Fruit fly (Drosophila melanogaster) whole organism, adult: ENCODE results near the gene pasi1.

Experiments used
- CG11617 ChIP-seq: fragments of 200-800 bp; sonication (Bioruptor generic); optimal IDR thresholded peaks from 2 replicates; lab custom pipeline; 2017; ENCODE audit warnings: mild to moderate bottlenecking, missing biosample characterization, missing genetic modification reagents, missing genetic modification characterization
- CG12768 ChIP-seq: fragments of 200-800 bp; sonication (Bioruptor generic); optimal IDR thresholded peaks from 2 replicates; lab custom pipeline; 2017; ENCODE audit warnings: missing biosample characterization, missing genetic modification characterization, mild to moderate bottlenecking, moderate library complexity, missing genetic modification reagents
- CG14711 ChIP-seq: fragments of 200-800 bp; sonication (Bioruptor generic); optimal IDR thresholded peaks from 2 replicates; lab custom pipeline; 2018; ENCODE audit warnings: missing biosample characterization, mild to moderate bottlenecking, missing genetic modification characterization, moderate library complexity
- CG1620 ChIP-seq: fragments of 200-800 bp; sonication (Bioruptor generic); optimal IDR thresholded peaks from 2 replicates; lab custom pipeline; 2016; ENCODE audit warnings: missing biosample characterization, missing genetic modification characterization
- CG33017 ChIP-seq: fragments of 200-800 bp; sonication (Bioruptor generic); optimal IDR thresholded peaks from 2 replicates; lab custom pipeline; 2018; ENCODE audit warnings: missing biosample characterization, mild to moderate bottlenecking, missing genetic modification characterization, moderate library complexity
- CG5204 ChIP-seq: fragments of 200-800 bp; sonication (Bioruptor generic); optimal IDR thresholded peaks from 2 replicates; lab custom pipeline; 2016; ENCODE audit warnings: missing biosample characterization, missing genetic modification characterization
- CG7045 ChIP-seq: fragments of 200-800 bp; sonication (Bioruptor generic); optimal IDR thresholded peaks from 2 replicates; lab custom pipeline; 2017; ENCODE audit warnings: missing biosample characterization, mild to moderate bottlenecking, missing genetic modification characterization
- CG7101 ChIP-seq: fragments of 200-800 bp; sonication (Bioruptor generic); optimal IDR thresholded peaks from 2 replicates; lab custom pipeline; 2018; ENCODE audit warnings: missing biosample characterization, mild to moderate bottlenecking, missing genetic modification characterization, moderate library complexity
- Clk ChIP-seq: fragments of 200-800 bp; sonication (Bioruptor generic); optimal IDR thresholded peaks from 2 replicates; lab custom pipeline; 2017; ENCODE audit warnings: missing biosample characterization, missing genetic modification characterization
- Crg-1 ChIP-seq: fragments of 200-800 bp; sonication (Bioruptor generic); optimal IDR thresholded peaks from 2 replicates; lab custom pipeline; 2016; ENCODE audit warnings: missing biosample characterization, missing genetic modification characterization
- Hr96 ChIP-seq: fragments of 200-800 bp; sonication (Bioruptor generic); optimal IDR thresholded peaks from 2 replicates; lab custom pipeline; 2016; ENCODE audit warnings: missing biosample characterization, missing genetic modification characterization
- Mnt ChIP-seq: fragments of 200-800 bp; sonication (Bioruptor generic); optimal IDR thresholded peaks from 2 replicates; lab custom pipeline; 2016; ENCODE audit warnings: missing biosample characterization, mild to moderate bottlenecking, missing genetic modification characterization
- bab1 ChIP-seq: fragments of 200-800 bp; sonication (Bioruptor generic); optimal IDR thresholded peaks from 3 replicates; lab custom pipeline; 2019; ENCODE audit warnings: missing biosample characterization, mild to moderate bottlenecking, missing genetic modification characterization, moderate library complexity
- cic ChIP-seq: fragments of 200-800 bp; sonication (Bioruptor generic); optimal IDR thresholded peaks from 2 replicates; lab custom pipeline; 2017; ENCODE audit warnings: missing biosample characterization, mild to moderate bottlenecking, missing genetic modification characterization, moderate library complexity
- cnc ChIP-seq, 2 experiments: fragments of >200 bp; optimal IDR thresholded peaks; 2 replicates each; lab custom pipeline; 2017
- kay ChIP-seq: fragments of 200-800 bp; sonication (Bioruptor generic); peaks from one replicate; lab custom pipeline; 2016; ENCODE audit warnings: missing biosample characterization, missing genetic modification characterization, borderline replicate concordance
- ovo ChIP-seq: fragments of 200-800 bp; sonication (Bioruptor generic); optimal IDR thresholded peaks from 2 replicates; lab custom pipeline; 2016; ENCODE audit warnings: missing biosample characterization, missing genetic modification characterization
- pad ChIP-seq: fragments of 200-800 bp; sonication (Bioruptor generic); optimal IDR thresholded peaks from 3 replicates; lab custom pipeline; 2017; ENCODE audit warnings: missing biosample characterization, missing genetic modification characterization, mild to moderate bottlenecking, moderate library complexity, missing genetic modification reagents
- tj ChIP-seq: fragments of 200-800 bp; sonication (Bioruptor generic); optimal IDR thresholded peaks from 3 replicates; lab custom pipeline; 2017; ENCODE audit warnings: missing biosample characterization, mild to moderate bottlenecking, missing genetic modification characterization, moderate library complexity
- toe ChIP-seq: fragments of 200-800 bp; sonication (Bioruptor generic); optimal IDR thresholded peaks from 2 replicates; lab custom pipeline; 2016; ENCODE audit warnings: missing biosample characterization, missing genetic modification characterization

The pasi1 gene

DNA sequence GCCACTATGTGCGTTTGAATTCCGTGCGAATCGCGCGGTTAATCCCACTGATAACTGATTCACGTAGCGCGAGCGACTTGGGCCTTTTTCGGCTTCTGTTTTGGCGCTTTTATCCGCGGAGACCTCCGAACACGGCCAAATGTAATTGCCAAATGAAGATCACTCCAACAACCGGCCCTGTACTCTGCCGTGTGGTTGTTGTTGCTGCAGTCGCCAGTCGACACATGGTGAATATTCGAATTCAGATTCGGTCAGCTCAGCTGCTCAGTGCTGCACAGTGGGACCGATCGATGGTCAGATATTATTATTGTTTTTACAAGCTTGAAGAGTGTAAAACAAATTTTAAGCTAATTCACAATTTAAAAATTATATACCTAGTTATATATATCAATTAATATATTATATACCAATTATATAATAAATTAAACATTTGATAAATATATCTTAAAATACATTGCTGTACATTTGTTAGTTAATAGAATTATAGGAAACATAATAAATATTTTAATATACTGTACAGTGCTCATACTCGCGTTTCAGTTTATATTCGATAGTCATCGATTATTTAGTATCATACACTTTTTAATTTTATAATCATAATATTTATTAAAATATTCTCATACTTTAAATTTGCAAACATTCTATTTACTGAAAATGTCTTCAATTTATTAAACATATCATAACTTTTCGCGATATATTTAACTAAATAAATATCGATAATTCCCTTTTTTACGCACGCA lies 370 bp upstream of the pasi1 start, which contains the start of gene CG43102:
Gene CG43102 (minus strand): TSS at position 156 of the 740 bp plus-strand sequence.
- TF ChIP-seq CG11617 (GFP tag; lab: Kevin White, UChicago) (peak; percentile 60), Crg-1 (no peak), Mnt (peak; percentile 49), cnc (optimal IDR thresholded peaks at IDR 0.05; lab: Kevin White, UChicago) (no peak), CG1620 (peak; percentile 22), kay (GFP tag; lab: Kevin White, UChicago) (no peak), pad (GFP tag; lab: Kevin White, UChicago) (no peak), Hr96 (peak; percentile 58), CG14711 (tag; lab: Kevin White, UChicago) (peak; percentile 92), bab1 (GFP tag; lab: Kevin White, UChicago) (peak; percentile 73), Clk (GFP tag; lab: Kevin White, UChicago) (no peak), toe (peak; percentile 31), cic (no peak), ovo (GFP tag; lab: Kevin White, UChicago) (peak; percentile 12), CG12768 (GFP tag; lab: Kevin White, UChicago) (no peak), CG7101 (tag; lab: Kevin White, UChicago) (peak; percentile 69), CG7045 (peak; percentile 34), CG33017 (tag; lab: Kevin White, UChicago) (peak; percentile 60), CG5204 (GFP tag; lab: Kevin White, UChicago) (peak; percentile 20), tj (GFP tag; lab: Kevin White, UChicago) (peak; percentile 7)

DNA sequence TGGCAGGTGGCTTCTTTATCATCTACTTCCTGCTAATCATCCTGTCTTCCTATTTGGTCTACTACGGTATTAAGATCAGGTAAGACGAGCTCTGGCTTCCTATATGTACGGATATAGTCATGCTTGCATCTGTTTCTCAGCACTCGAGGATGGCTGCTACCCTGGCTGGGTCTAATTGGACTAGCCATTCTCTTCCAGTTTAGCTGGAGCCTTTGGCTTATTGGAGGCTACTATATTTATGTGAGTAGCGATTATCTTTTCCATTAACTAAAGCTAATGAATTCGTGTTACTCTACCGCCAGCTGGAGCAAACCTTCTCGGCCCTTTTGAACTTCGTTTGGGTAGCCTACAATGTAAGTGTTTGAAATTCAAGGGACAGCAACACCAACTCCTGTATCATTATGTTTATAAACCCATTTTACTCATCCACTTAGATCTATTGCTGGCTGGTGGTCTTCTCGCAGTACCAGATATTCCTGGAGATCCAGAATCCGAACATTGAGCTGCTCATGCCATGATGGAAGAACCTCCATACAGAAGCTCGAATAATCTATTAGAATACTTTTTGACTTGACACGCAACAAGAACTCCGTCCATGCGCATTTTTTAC lies 791 bp downstream of the pasi1 start:
- TF ChIP-seq Mnt, result no peak
- TF ChIP-seq cnc (optimal IDR thresholded peaks at IDR 0.05; lab: Kevin White, UChicago), result no peak
- no peak for TF ChIP-seq CG33017 (tag; lab: Kevin White, UChicago)
- no peak for TF ChIP-seq Hr96
- TF ChIP-seq Clk (GFP tag; lab: Kevin White, UChicago), result no peak
- no peak for TF ChIP-seq pad (GFP tag; lab: Kevin White, UChicago)
- no peak for TF ChIP-seq bab1 (GFP tag; lab: Kevin White, UChicago)
- TF ChIP-seq CG5204 (GFP tag; lab: Kevin White, UChicago), result no peak
- TF ChIP-seq CG7101 (tag; lab: Kevin White, UChicago), result no peak
- TF ChIP-seq toe, result no peak
- TF ChIP-seq Crg-1, result no peak
- TF ChIP-seq CG14711 (tag; lab: Kevin White, UChicago), result no peak
- no peak for TF ChIP-seq CG12768 (GFP tag; lab: Kevin White, UChicago)

DNA sequence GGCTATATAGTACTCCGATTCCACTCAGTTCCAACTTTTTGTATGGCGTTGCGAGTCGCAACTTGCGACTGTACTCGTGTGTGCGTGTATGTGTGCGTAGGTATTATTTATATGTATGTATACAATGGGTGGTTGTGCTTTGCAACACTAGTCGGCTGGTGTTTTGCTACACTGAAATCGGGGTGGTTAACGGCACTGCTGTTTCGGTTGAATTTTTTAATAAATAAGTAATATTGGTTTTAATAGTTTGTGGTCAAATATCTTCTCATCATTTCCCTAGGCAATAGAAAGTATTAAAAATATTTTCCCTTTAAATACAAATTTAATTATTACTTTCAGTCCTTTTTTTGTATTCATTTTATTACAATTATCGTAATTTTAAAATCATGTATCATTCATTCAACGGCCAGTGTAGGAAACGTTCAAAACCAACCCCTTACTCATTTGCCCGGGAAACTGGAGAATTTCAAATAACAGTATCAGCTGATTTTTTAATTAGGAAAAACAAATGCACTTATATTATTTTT lies 3.4 kb downstream of the pasi1 start, which contains the start of gene CG7379:
Gene CG7379 (minus strand): TSS at position 94 of the 527 bp plus-strand sequence.
- peak; percentile 94 for TF ChIP-seq pad (GFP tag; lab: Kevin White, UChicago)
- TF ChIP-seq Mnt, result peak; percentile 93
- TF ChIP-seq CG5204 (GFP tag; lab: Kevin White, UChicago), result peak; percentile 92
- TF ChIP-seq kay (GFP tag; lab: Kevin White, UChicago), result peak; percentile 97
- no peak for TF ChIP-seq cnc (optimal IDR thresholded peaks at IDR 0.05; lab: Kevin White, UChicago)
- TF ChIP-seq ovo (GFP tag; lab: Kevin White, UChicago), result peak; percentile 97
- TF ChIP-seq CG7101 (tag; lab: Kevin White, UChicago), result peak; percentile 93
- TF ChIP-seq CG14711 (tag; lab: Kevin White, UChicago), result peak; percentile 84
- TF ChIP-seq CG1620, result peak; percentile 99
- peak; percentile 93 for TF ChIP-seq toe
- peak; percentile 36 for TF ChIP-seq tj (GFP tag; lab: Kevin White, UChicago)
- TF ChIP-seq Crg-1, result peak; percentile 99
- TF ChIP-seq CG33017 (tag; lab: Kevin White, UChicago), result peak; percentile 81
- peak; percentile 97 for TF ChIP-seq CG12768 (GFP tag; lab: Kevin White, UChicago)
- TF ChIP-seq CG7045, result peak; percentile 92
- TF ChIP-seq Hr96, result peak; percentile 88
- TF ChIP-seq Clk (GFP tag; lab: Kevin White, UChicago), result peak; percentile 95
- TF ChIP-seq bab1 (GFP tag; lab: Kevin White, UChicago), result peak; percentile 39
- peak; percentile 85 for TF ChIP-seq CG11617 (GFP tag; lab: Kevin White, UChicago)
- peak; percentile 80 for TF ChIP-seq cic

DNA sequence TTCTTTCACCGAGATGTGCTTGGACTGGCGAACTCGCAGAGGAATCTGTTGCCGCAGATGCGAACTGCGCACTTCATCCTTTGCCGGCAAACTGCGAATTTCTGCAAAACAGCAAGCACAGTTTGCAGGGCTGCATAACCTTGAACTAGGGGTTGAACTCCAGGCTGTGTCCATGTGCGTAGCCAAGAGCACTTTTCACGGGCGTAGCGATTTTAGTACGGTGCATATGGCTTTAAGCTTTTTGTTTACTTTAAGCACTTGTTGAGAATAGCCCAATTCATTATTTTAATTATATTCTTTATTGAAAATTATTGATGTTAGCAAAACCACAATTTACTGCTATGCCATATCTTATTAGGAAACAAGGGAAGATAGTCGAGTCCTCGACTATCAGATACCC lies 6.4 kb downstream of the pasi1 start, which contains the start of gene CG17803:
Gene CG17803 (minus strand): TSS at position 249 of the 400 bp plus-strand sequence.
- TF ChIP-seq tj (GFP tag; lab: Kevin White, UChicago) (no peak), CG33017 (tag; lab: Kevin White, UChicago) (no peak), CG1620 (no peak), cic (no peak), Hr96 (no peak), CG5204 (GFP tag; lab: Kevin White, UChicago) (no peak), kay (GFP tag; lab: Kevin White, UChicago) (no peak), CG7101 (tag; lab: Kevin White, UChicago) (no peak), Crg-1 (no peak), CG11617 (GFP tag; lab: Kevin White, UChicago) (no peak), Mnt (no peak), bab1 (GFP tag; lab: Kevin White, UChicago) (no peak), Clk (GFP tag; lab: Kevin White, UChicago) (no peak), toe (no peak), CG7045 (no peak), ovo (GFP tag; lab: Kevin White, UChicago) (no peak), CG14711 (tag; lab: Kevin White, UChicago) (no peak), pad (GFP tag; lab: Kevin White, UChicago) (no peak), CG12768 (GFP tag; lab: Kevin White, UChicago) (no peak)

DNA sequence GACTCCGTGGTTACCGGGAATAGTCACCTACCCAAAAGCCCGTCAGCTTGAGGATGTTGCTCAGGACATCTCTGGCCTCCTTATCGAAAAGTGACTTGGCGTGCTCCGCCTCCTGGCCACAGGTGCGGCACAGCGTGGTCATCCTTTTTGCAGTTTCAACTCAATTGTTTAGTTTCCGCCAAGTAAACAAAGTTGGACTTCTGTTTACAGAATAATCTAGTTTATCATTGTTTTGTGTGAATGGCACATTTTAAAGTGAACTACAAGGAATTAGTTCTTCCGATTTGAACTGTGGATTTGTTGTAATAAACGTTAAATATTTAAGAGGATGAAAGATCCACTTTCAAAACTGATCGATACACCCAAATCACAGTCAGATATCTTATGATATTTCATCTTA lies 8.2 kb downstream of the pasi1 start, which contains the start of gene CG17806:
Gene CG17806 (minus strand): TSS at position 236 of the 400 bp plus-strand sequence.
- no peak for TF ChIP-seq kay (GFP tag; lab: Kevin White, UChicago)
- no peak for TF ChIP-seq Mnt
- no peak for TF ChIP-seq cnc (optimal IDR thresholded peaks at IDR 0.05; lab: Kevin White, UChicago)
- TF ChIP-seq CG33017 (tag; lab: Kevin White, UChicago), result peak; percentile 14
- no peak for TF ChIP-seq CG14711 (tag; lab: Kevin White, UChicago)
- TF ChIP-seq CG7101 (tag; lab: Kevin White, UChicago), result peak; percentile 33
- no peak for TF ChIP-seq cic
- no peak for TF ChIP-seq ovo (GFP tag; lab: Kevin White, UChicago)
- peak; percentile 38 for TF ChIP-seq CG12768 (GFP tag; lab: Kevin White, UChicago)
- no peak for TF ChIP-seq CG7045
- TF ChIP-seq CG5204 (GFP tag; lab: Kevin White, UChicago), result no peak
- TF ChIP-seq bab1 (GFP tag; lab: Kevin White, UChicago), result no peak
